Worm (Caenorhabditis elegans) whole organism, L2 larva: ENCODE data around the gene inx-18.
A peak's percentile ranks its signal among the peaks of the same experiment; 100 is the strongest.

Source experiments
- C34F6.9 ChIP-seq: fragments of 150-350 bp; optimal IDR thresholded peaks from 2 replicates; lab custom pipeline; 2014; ENCODE audit warnings: missing biosample characterization, missing genetic modification characterization
- F13H6.1 ChIP-seq: sonication (generic microtip); optimal IDR thresholded peaks from 2 replicates; lab custom pipeline; 2016; ENCODE audit warnings: missing genetic modification characterization, missing compliant biosample characterization
- Y55F3AM.14 ChIP-seq: fragments of 200-800 bp; sonication (Bioruptor generic); optimal IDR thresholded peaks from 2 replicates; lab custom pipeline; 2018; ENCODE audit warnings: mild to moderate bottlenecking, missing genetic modification characterization, missing compliant biosample characterization
- ZK546.5 ChIP-seq: sonication (generic microtip); optimal IDR thresholded peaks from 2 replicates; lab custom pipeline; 2017; ENCODE audit warnings: missing biosample characterization, missing genetic modification characterization
- ama-1 ChIP-seq: fragments of 150-350 bp; optimal IDR thresholded peaks from 2 replicates; lab custom pipeline; 2018; ENCODE audit warnings: inconsistent platforms
- blmp-1 ChIP-seq: sonication (generic microtip); optimal IDR thresholded peaks from 2 replicates; lab custom pipeline; 2017; ENCODE audit warnings: missing genetic modification characterization, mild to moderate bottlenecking, missing compliant biosample characterization, antibody characterized with exemption, moderate library complexity; ENCODE audit not compliant: insufficient read depth
- ceh-16 ChIP-seq: fragments of 150-350 bp; optimal IDR thresholded peaks from 2 replicates; lab custom pipeline; 2014; ENCODE audit warnings: missing biosample characterization, missing genetic modification characterization
- ceh-82 ChIP-seq: fragments of 150-350 bp; optimal IDR thresholded peaks from 2 replicates; lab custom pipeline; 2014; ENCODE audit warnings: missing biosample characterization, missing genetic modification characterization
- crh-2 ChIP-seq: sonication (generic microtip); optimal IDR thresholded peaks from 2 replicates; lab custom pipeline; 2017; ENCODE audit warnings: missing biosample characterization, missing genetic modification characterization
- egl-27 ChIP-seq: sonication (generic microtip); optimal IDR thresholded peaks from 3 replicates; lab custom pipeline; 2017; ENCODE audit warnings: missing biosample characterization, missing genetic modification reagents, missing genetic modification characterization
- elt-3 ChIP-seq: sonication (generic microtip); optimal IDR thresholded peaks from 2 replicates; lab custom pipeline; 2017; ENCODE audit warnings: missing biosample characterization, missing genetic modification characterization
- fos-1 ChIP-seq: fragments of 150-350 bp; optimal IDR thresholded peaks from 2 replicates; lab custom pipeline; 2014; ENCODE audit warnings: missing biosample characterization, missing genetic modification characterization
- gmeb-1 ChIP-seq: fragments of 150-350 bp; optimal IDR thresholded peaks from 2 replicates; lab custom pipeline; 2014; ENCODE audit warnings: missing biosample characterization, missing genetic modification characterization
- lin-11 ChIP-seq: fragments of 150-350 bp; sonication (generic microtip); optimal IDR thresholded peaks from 2 replicates; lab custom pipeline; 2014; ENCODE audit warnings: missing biosample characterization, missing genetic modification characterization, inconsistent platforms, mixed read lengths
- lin-13 ChIP-seq: fragments of 150-350 bp; optimal IDR thresholded peaks from 2 replicates; lab custom pipeline; 2014; ENCODE audit warnings: missing biosample characterization, missing genetic modification reagents, missing genetic modification characterization
- lin-39 ChIP-seq: fragments of 150-350 bp; optimal IDR thresholded peaks from 2 replicates; lab custom pipeline; 2014; ENCODE audit warnings: missing biosample characterization, missing genetic modification reagents, missing genetic modification characterization
- lsy-2 ChIP-seq, 2 experiments: fragments of 150-350 bp in 1 of 2; sonication (generic microtip) in 1 of 2; optimal IDR thresholded peaks; 2 replicates each; lab custom pipeline; 2014 to 2017; ENCODE audit warnings: missing biosample characterization in 2 of 2, missing genetic modification characterization in 2 of 2
- mab-5 ChIP-seq: fragments of 150-350 bp; optimal IDR thresholded peaks from 2 replicates; lab custom pipeline; 2014; ENCODE audit warnings: missing biosample characterization, missing genetic modification characterization
- mdl-1 ChIP-seq, 2 experiments: fragments of 150-350 bp in 1 of 2; sonication (generic microtip) in 1 of 2; optimal IDR thresholded peaks; 2 replicates each; lab custom pipeline; 2017; ENCODE audit warnings: missing biosample characterization in 2 of 2, missing genetic modification characterization in 2 of 2
- nhr-10 ChIP-seq: sonication (generic microtip); optimal IDR thresholded peaks from 2 replicates; lab custom pipeline; 2017; ENCODE audit warnings: missing biosample characterization, missing genetic modification characterization
- nhr-11 ChIP-seq: fragments of 150-350 bp; optimal IDR thresholded peaks from 2 replicates; lab custom pipeline; 2014; ENCODE audit warnings: missing biosample characterization, missing genetic modification characterization
- nhr-129 ChIP-seq: fragments of 150-350 bp; optimal IDR thresholded peaks from 2 replicates; lab custom pipeline; 2014; ENCODE audit warnings: missing biosample characterization, missing genetic modification characterization
- nhr-21 ChIP-seq: fragments of 150-350 bp; optimal IDR thresholded peaks from 2 replicates; lab custom pipeline; 2014; ENCODE audit warnings: missing biosample characterization, missing genetic modification characterization
- nhr-23 ChIP-seq: fragments of 150-350 bp; optimal IDR thresholded peaks from 2 replicates; lab custom pipeline; 2014; ENCODE audit warnings: missing biosample characterization, missing genetic modification reagents, missing genetic modification characterization
- nhr-237 ChIP-seq: fragments of 150-350 bp; optimal IDR thresholded peaks from 2 replicates; lab custom pipeline; 2014; ENCODE audit warnings: missing biosample characterization, missing genetic modification characterization
- nhr-25 ChIP-seq: fragments of 150-350 bp; sonication (generic microtip); optimal IDR thresholded peaks from 3 replicates; lab custom pipeline; 2014; ENCODE audit warnings: missing biosample characterization, missing genetic modification characterization
- nhr-77 ChIP-seq: fragments of 150-350 bp; optimal IDR thresholded peaks from 2 replicates; lab custom pipeline; 2014; ENCODE audit warnings: missing biosample characterization, missing genetic modification characterization
- peb-1 ChIP-seq: fragments of 150-350 bp; optimal IDR thresholded peaks from 2 replicates; lab custom pipeline; 2014; ENCODE audit warnings: missing biosample characterization, missing genetic modification characterization
- sem-4 ChIP-seq: fragments of 150-350 bp; optimal IDR thresholded peaks from 2 replicates; lab custom pipeline; 2014; ENCODE audit warnings: missing biosample characterization, missing genetic modification reagents, missing genetic modification characterization
- skn-1 ChIP-seq: sonication (generic microtip); optimal IDR thresholded peaks from 2 replicates; lab custom pipeline; 2017; ENCODE audit warnings: missing biosample characterization, missing genetic modification characterization
- sma-3 ChIP-seq: sonication (generic microtip); optimal IDR thresholded peaks from 2 replicates; lab custom pipeline; 2016; ENCODE audit warnings: missing genetic modification reagents, missing genetic modification characterization, missing compliant biosample characterization
- sma-9 ChIP-seq, 2 experiments: fragments of 150-350 bp in 1 of 2; sonication (generic microtip) in 1 of 2; optimal IDR thresholded peaks; 2 replicates each; lab custom pipeline; 2014 to 2016; ENCODE audit warnings: missing genetic modification characterization in 2 of 2, mild to moderate bottlenecking in 1 of 2, missing biosample characterization in 1 of 2, missing compliant biosample characterization in 1 of 2, missing genetic modification reagents in 1 of 2, moderate library complexity in 1 of 2
- snpc-4 ChIP-seq: fragments of 150-350 bp; optimal IDR thresholded peaks from 2 replicates; lab custom pipeline; 2014; ENCODE audit warnings: missing biosample characterization, missing genetic modification characterization
- unc-55 ChIP-seq: fragments of 150-350 bp; sonication (generic microtip); optimal IDR thresholded peaks from 3 replicates; lab custom pipeline; 2014; ENCODE audit warnings: missing biosample characterization, missing genetic modification reagents, missing genetic modification characterization
- unc-62 ChIP-seq: fragments of 150-350 bp; optimal IDR thresholded peaks from 2 replicates; lab custom pipeline; 2014; ENCODE audit warnings: missing biosample characterization, missing genetic modification reagents, missing genetic modification characterization
- zag-1 ChIP-seq: fragments of 150-350 bp; optimal IDR thresholded peaks from 2 replicates; lab custom pipeline; 2014; ENCODE audit warnings: missing biosample characterization, missing genetic modification characterization
- ztf-11 ChIP-seq: sonication (generic microtip); optimal IDR thresholded peaks from 2 replicates; lab custom pipeline; 2017; ENCODE audit warnings: missing biosample characterization, missing genetic modification characterization

Gene inx-18

DNA sequence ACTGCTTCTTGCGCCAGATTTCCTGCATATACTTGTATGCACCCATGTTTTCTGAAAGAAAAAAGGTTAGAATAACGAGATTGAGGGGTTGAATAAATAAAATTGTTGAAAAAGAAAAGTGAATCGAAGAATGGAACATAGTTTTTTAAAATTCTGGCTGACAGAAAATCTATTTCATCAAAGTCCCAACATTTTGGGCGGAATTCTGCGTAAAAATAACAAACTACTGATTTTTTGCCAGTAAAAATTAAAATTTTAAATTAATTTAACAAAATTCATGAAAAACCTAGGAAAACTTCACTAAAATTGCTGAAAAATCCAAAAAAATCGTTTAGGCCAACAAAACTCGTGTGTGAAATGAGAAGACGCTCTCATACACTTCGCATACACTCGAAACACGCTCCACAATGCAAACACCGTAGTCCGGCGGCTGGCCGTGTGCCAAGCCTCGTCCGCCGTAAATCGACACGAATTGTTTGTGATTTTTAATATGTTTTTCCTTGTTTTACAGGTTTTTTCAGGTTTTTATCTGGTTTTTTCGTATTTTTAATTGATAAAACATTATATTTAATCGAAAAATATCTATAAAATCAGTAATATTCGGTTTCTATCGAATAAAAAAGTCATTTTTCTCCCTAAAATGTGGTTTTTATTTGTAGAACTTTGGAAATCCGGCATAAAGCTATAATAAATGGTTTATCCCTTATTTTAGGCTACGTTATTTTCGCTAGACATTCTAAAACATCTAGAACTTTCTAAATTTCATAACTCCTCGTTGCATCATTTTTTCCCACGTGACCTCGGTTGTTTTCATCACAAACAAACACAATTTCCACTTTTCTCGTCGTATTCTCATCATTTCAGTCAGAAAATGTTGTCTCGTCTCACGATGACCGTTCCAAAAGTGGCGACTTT is 48.6 kb downstream of the inx-18 start, which contains the start of the genes rpl-15 and K11H12.8 (continued):
- TF ChIP-seq ama-1 (lab: Kevin White, UChicago) = peak; percentile 90
- TF ChIP-seq unc-55 (GFP tag; lab: Kevin White, UChicago) = peak; percentile 100
- peak; percentile 95 for TF ChIP-seq lin-39
- TF ChIP-seq nhr-129 = peak; percentile 98
- peak; percentile 100 for TF ChIP-seq sma-3
- no peak for TF ChIP-seq peb-1 (tag; lab: Kevin White, UChicago)
- TF ChIP-seq C34F6.9 (tag; lab: Kevin White, UChicago) = peak; percentile 100
- TF ChIP-seq nhr-25 (tag; lab: Kevin White, UChicago) = peak; percentile 99
- TF ChIP-seq blmp-1 (tag; lab: Kevin White, UChicago) = peak; percentile 97
- TF ChIP-seq nhr-77 (tag; lab: Kevin White, UChicago) = peak; percentile 95
- TF ChIP-seq F13H6.1 (tag; lab: Kevin White, UChicago) = peak; percentile 100
- TF ChIP-seq lsy-2 (tag; optimal IDR thresholded peaks at IDR 0.05; lab: Kevin White, UChicago) = peak; percentile 100
- TF ChIP-seq skn-1 = peak; percentile 94
- peak; percentile 92 for TF ChIP-seq ZK546.5 (tag; lab: Kevin White, UChicago)
- TF ChIP-seq gmeb-1 (tag; lab: Kevin White, UChicago) = peak; percentile 98
- TF ChIP-seq Y55F3AM.14 (GFP tag; lab: Kevin White, UChicago) = peak; percentile 100
- TF ChIP-seq nhr-11 = peak; percentile 77
- peak; percentile 99 for TF ChIP-seq unc-62 (GFP tag; lab: Kevin White, UChicago)
- TF ChIP-seq mdl-1 (tag; optimal IDR thresholded peaks at IDR 0.05; lab: Kevin White, UChicago) = peak; percentile 56 to 98
- TF ChIP-seq sem-4 (tag; lab: Kevin White, UChicago) = peak; percentile 100
- TF ChIP-seq snpc-4 = peak; percentile 97
- peak; percentile 73 for TF ChIP-seq ztf-11 (tag; lab: Kevin White, UChicago)
- peak; percentile 97 for TF ChIP-seq ceh-82 (tag; lab: Kevin White, UChicago)
- TF ChIP-seq crh-2 (tag; lab: Kevin White, UChicago) = peak; percentile 100
- TF ChIP-seq elt-3 (tag; lab: Kevin White, UChicago) = no peak

DNA sequence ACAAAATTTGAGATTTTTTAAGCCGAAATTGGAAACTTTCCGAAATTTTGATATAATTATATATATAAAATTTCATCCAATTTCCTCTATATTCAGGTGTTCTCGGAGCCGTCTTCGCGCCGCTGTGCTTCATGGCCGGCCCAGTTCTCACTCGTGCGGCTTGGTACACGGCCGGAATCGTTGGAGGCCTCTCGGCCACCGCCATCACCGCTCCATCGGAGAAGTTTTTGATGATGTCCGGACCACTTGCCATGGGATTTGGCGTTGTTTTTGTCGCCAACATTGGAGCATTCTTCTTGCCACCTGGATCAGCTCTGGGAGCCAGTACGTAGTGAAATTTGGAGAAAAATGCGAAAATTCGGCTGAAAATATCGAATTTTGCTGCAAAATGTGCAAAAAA is 50.9 kb downstream of the inx-18 start:
- TF ChIP-seq zag-1 (tag; lab: Kevin White, UChicago) (no peak), egl-27 (tag; lab: Kevin White, UChicago) (no peak), C34F6.9 (tag; lab: Kevin White, UChicago) (no peak), crh-2 (tag; lab: Kevin White, UChicago) (no peak), nhr-23 (tag; lab: Kevin White, UChicago) (no peak), nhr-237 (tag; lab: Kevin White, UChicago) (no peak), lin-39 (no peak), ama-1 (lab: Kevin White, UChicago) (no peak), nhr-77 (tag; lab: Kevin White, UChicago) (no peak), unc-55 (GFP tag; lab: Kevin White, UChicago) (no peak), lin-13 (GFP tag; lab: Kevin White, UChicago) (no peak), mdl-1 (tag; optimal IDR thresholded peaks at IDR 0.05; lab: Kevin White, UChicago) (no peak), lin-11 (no peak), mab-5 (tag; lab: Kevin White, UChicago) (no peak), skn-1 (no peak)

ce11 chrIV:657932-658331 is 51.8 kb downstream of the inx-18 start:
- TF ChIP-seq lsy-2 (tag; optimal IDR thresholded peaks at IDR 0.05; lab: Kevin White, UChicago) (peak; percentile 79), ceh-82 (tag; lab: Kevin White, UChicago) (no peak), snpc-4 (peak; percentile 98), unc-55 (GFP tag; lab: Kevin White, UChicago) (peak; percentile 2), F13H6.1 (tag; lab: Kevin White, UChicago) (peak; percentile 46), mdl-1 (tag; optimal IDR thresholded peaks at IDR 0.05; lab: Kevin White, UChicago) (peak in 1 of 2 experiments; percentile 30), lin-11 (peak; percentile 11), nhr-21 (tag; lab: Kevin White, UChicago) (peak; percentile 12), sma-3 (peak; percentile 54), nhr-129 (peak; percentile 81), ama-1 (lab: Kevin White, UChicago) (no peak), gmeb-1 (tag; lab: Kevin White, UChicago) (peak; percentile 79), C34F6.9 (tag; lab: Kevin White, UChicago) (peak; percentile 35), sma-9 (GFP tag; optimal IDR thresholded peaks at IDR 0.05; lab: Kevin White, UChicago) (peak; percentile 64), sma-9 (tag; optimal IDR thresholded peaks at IDR 0.05; lab: Kevin White, UChicago) (no peak), nhr-10 (no peak), ceh-16 (peak; percentile 49), nhr-25 (tag; lab: Kevin White, UChicago) (peak; percentile 9), lin-13 (GFP tag; lab: Kevin White, UChicago) (peak; percentile 28), zag-1 (tag; lab: Kevin White, UChicago) (no peak), crh-2 (tag; lab: Kevin White, UChicago) (peak; percentile 37), fos-1 (tag; lab: Kevin White, UChicago) (no peak)
